Worm (Caenorhabditis elegans): ENCODE results near the gene ZK1067.4.

ZK1067.4 gene

DNA sequence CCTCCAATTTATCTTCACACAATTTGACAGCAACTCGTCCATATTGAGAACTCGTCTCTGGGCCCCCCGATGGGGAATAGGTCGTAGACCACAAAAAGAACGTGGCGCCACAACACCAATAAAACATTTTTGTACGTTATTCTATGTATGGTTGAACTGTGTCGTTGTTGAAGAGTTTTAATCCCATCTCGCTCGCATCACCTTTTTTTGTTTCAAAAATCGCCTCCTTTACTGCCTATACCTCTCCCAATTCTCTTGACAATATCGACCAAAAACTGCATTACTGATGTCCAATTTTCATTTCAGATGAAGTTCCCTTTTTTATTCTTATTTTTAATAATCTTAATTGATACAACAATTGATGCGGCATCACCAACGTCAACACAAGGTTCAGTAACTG lies 13.0 kb upstream of the ZK1067.4 start, which contains the start of gene let-23:
let-23 (plus strand) TSS at position 301 of the 400 bp plus-strand sequence.
- TF ChIP-seq madf-3 (GFP tag; IDR thresholded peaks at IDR 0.05) (no peak), ztf-6 (GFP tag; IDR thresholded peaks at IDR 0.05) (no peak), ekl-4 (GFP tag; IDR thresholded peaks at IDR 0.05) (no peak)

DNA sequence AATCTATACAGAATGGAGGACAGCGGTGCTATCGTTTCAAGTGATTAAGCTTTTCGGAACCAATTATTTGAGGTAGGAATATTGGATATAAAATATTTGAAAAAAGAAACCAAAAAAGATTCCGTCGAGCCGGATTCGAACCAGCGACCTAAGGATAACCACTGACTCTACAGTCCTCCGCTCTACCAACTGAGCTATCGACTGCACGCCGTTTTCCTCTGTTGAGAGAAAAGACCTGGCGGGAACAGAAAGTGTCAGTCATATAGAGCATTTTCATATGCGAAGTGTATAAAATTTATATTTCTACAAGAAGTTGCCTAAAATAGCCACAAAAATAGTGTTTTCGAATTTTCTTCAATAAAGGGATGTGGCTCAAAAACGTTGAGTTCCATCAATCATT lies 1.5 kb downstream of the ZK1067.4 start:
- TF ChIP-seq T07F8.4 (tag; optimal IDR thresholded peaks at IDR 0.05) (peak; percentile 3), nhr-90 (tag; optimal IDR thresholded peaks at IDR 0.05) (peak; percentile 65), nfyb-1 (GFP tag; IDR thresholded peaks at IDR 0.05) (peak; percentile 86), rcor-1 (GFP tag; IDR thresholded peaks at IDR 0.05) (peak; percentile 59; the same call in 1 of the 2 replicates), F23B12.7 (tag; optimal IDR thresholded peaks at IDR 0.05; ENCODE audit: insufficient read depth) (peak; percentile 67), ccch-3 (GFP tag; optimal IDR thresholded peaks at IDR 0.05) (no peak), hmg-20 (GFP tag; IDR thresholded peaks at IDR 0.05) (peak; percentile 68; the same call in 1 of the 2 replicates), F49E8.2 (tag; optimal IDR thresholded peaks at IDR 0.05; ENCODE audit: insufficient read depth) (peak; percentile 46), ceh-100 (GFP tag; IDR thresholded peaks at IDR 0.05) (peak; percentile 40; the same call in 1 of the 2 replicates), repo-1 (tag; optimal IDR thresholded peaks at IDR 0.05) (peak; percentile 57), snpc-1.1 (tag; optimal IDR thresholded peaks at IDR 0.05; ENCODE audit: insufficient read depth) (peak; percentile 94), F39B2.1 (GFP tag; IDR thresholded peaks at IDR 0.05) (no peak), F33H1.4 (GFP tag; IDR thresholded peaks at IDR 0.05) (peak; percentile 77), hmg-1.2 (GFP tag; IDR thresholded peaks at IDR 0.05) (peak; percentile 67), lsl-1 (GFP tag; optimal IDR thresholded peaks at IDR 0.05) (peak; percentile 67), ztf-25 (GFP tag; IDR thresholded peaks at IDR 0.05) (0 out of 2 replicates have a peak, but pooled peaks have one; percentile 43), dox-1 (GFP tag; IDR thresholded peaks at IDR 0.05) (peak; percentile 79), ceh-79 (tag; optimal IDR thresholded peaks at IDR 0.05) (no peak), snpc-3.4 (tag; optimal IDR thresholded peaks at IDR 0.05) (peak; percentile 75), T26A5.8 (tag; optimal IDR thresholded peaks at IDR 0.05) (peak; percentile 39), ztf-26 (tag; optimal IDR thresholded peaks at IDR 0.05) (no peak), D2030.7 (GFP tag; IDR thresholded peaks at IDR 0.05) (peak; percentile 79), B0336.3 (GFP tag; IDR thresholded peaks at IDR 0.05) (peak; percentile 73; the same call in 1 of the 2 replicates), ztf-28 (GFP tag; IDR thresholded peaks at IDR 0.05) (0 out of 2 replicates have a peak, but pooled peaks have one; percentile 12), let-607 (tag; optimal IDR thresholded peaks at IDR 0.05) (peak in 1 of 2 experiments; percentile 31), ceh-58 (GFP tag; IDR thresholded peaks at IDR 0.05) (no peak), tbp1 (GFP tag; optimal IDR thresholded peaks at IDR 0.05) (peak; percentile 95), ZK185.1 (tag; optimal IDR thresholded peaks at IDR 0.05; ENCODE audit: poor library complexity, severe bottlenecking) (peak; percentile 63), mcd-1 (GFP tag; IDR thresholded peaks at IDR 0.05) (peak; percentile 66), ekl-4 (GFP tag; IDR thresholded peaks at IDR 0.05) (peak; percentile 61), hlh-12 (tag; optimal IDR thresholded peaks at IDR 0.05) (no peak), mes-4 (tag; optimal IDR thresholded peaks at IDR 0.05) (peak; percentile 24), egrh-3 (GFP tag; IDR thresholded peaks at IDR 0.05) (no peak), lin-54 (GFP tag; optimal IDR thresholded peaks at IDR 0.05) (peak; percentile 75), F37B4.10 (GFP tag; IDR thresholded peaks at IDR 0.05) (no peak), snpc-4 (GFP tag; optimal IDR thresholded peaks at IDR 0.05) (peak; percentile 90), snpc-4 (tag; optimal IDR thresholded peaks at IDR 0.05) (peak; percentile 95 to 97 (median 96)), ztf-18 (tag; optimal IDR thresholded peaks at IDR 0.05) (peak; percentile 53), athp-1 (tag; optimal IDR thresholded peaks at IDR 0.05) (peak; percentile 11), snpc-1.3 (tag; optimal IDR thresholded peaks at IDR 0.05; ENCODE audit: insufficient read depth) (peak; percentile 82), nhr-80 (tag; optimal IDR thresholded peaks at IDR 0.05) (peak; percentile 28), rpc-1 (optimal IDR thresholded peaks at IDR 0.05) (peak; percentile 65), rpc-1 (tag; optimal IDR thresholded peaks at IDR 0.05) (peak; percentile 81), xnd-1 (tag; optimal IDR thresholded peaks at IDR 0.05) (peak; percentile 49)

Data from whole organism, young adult.